Fruit fly (Drosophila melanogaster) whole organism, prepupa: ENCODE data around the gene CG6418.
A peak's percentile ranks its signal among the peaks of the same experiment; 100 is the strongest.

Source experiments
- CG11762 ChIP-seq: fragments of 200-800 bp; sonication (Bioruptor generic); optimal IDR thresholded peaks from 3 replicates; lab custom pipeline; 2016; ENCODE audit warnings: missing biosample characterization, missing genetic modification characterization; ENCODE audit not compliant: insufficient read depth
- CG11902 ChIP-seq: fragments of 200-800 bp; sonication (Bioruptor generic); optimal IDR thresholded peaks from 3 replicates; lab custom pipeline; 2016; ENCODE audit warnings: missing biosample characterization, missing genetic modification characterization
- CG6163 ChIP-seq: fragments of 200-800 bp; sonication (Bioruptor generic); IDR thresholded peaks from 3 replicates; pipeline ENCODE4 v1.3.6; 2022; ENCODE audit warnings: missing biosample characterization, missing genetic modification characterization
- CG6792 ChIP-seq: fragments of 200-800 bp; sonication (Bioruptor generic); optimal IDR thresholded peaks from 3 replicates; lab custom pipeline; 2016; ENCODE audit warnings: missing biosample characterization, missing genetic modification characterization
- CG8119 ChIP-seq: fragments of 200-800 bp; sonication (Bioruptor generic); IDR thresholded peaks from 3 replicates; pipeline ENCODE4 v1.3.6; 2022; ENCODE audit warnings: missing biosample characterization, missing genetic modification characterization
- CG8632 ChIP-seq: fragments of 200-800 bp; sonication (Bioruptor generic); optimal IDR thresholded peaks from 3 replicates; lab custom pipeline; 2016; ENCODE audit warnings: missing biosample characterization, missing genetic modification characterization
- Hr38 ChIP-seq: sonication (Bioruptor generic); optimal IDR thresholded peaks from 2 replicates; lab custom pipeline; 2016; ENCODE audit warnings: missing biosample characterization, missing genetic modification characterization
- Lpt ChIP-seq: fragments of 200-800 bp; sonication (Bioruptor generic); optimal IDR thresholded peaks from 3 replicates; lab custom pipeline; 2016; ENCODE audit warnings: missing biosample characterization, missing genetic modification characterization
- Sox15 ChIP-seq: fragments of 200-800 bp; sonication (Bioruptor generic); optimal IDR thresholded peaks from 3 replicates; lab custom pipeline; 2016; ENCODE audit warnings: missing biosample characterization, missing genetic modification characterization
- cyc ChIP-seq: fragments of 200-800 bp; sonication (Bioruptor generic); optimal IDR thresholded peaks from 3 replicates; lab custom pipeline; 2016; ENCODE audit warnings: missing biosample characterization, missing genetic modification characterization
- fd85E ChIP-seq: fragments of 200-800 bp; sonication (Bioruptor generic); optimal IDR thresholded peaks from 3 replicates; lab custom pipeline; 2016; ENCODE audit warnings: missing biosample characterization, missing genetic modification characterization
- ss ChIP-seq, 2 experiments: fragments of 200-800 bp; sonication (Bioruptor generic); optimal IDR thresholded peaks; 2 replicates in 1 of 2; 3 replicates in 1 of 2; lab custom pipeline; 2017 to 2018; ENCODE audit warnings: mild to moderate bottlenecking in 2 of 2, missing biosample characterization in 2 of 2, missing genetic modification characterization in 2 of 2, moderate library complexity in 1 of 2

DNA sequence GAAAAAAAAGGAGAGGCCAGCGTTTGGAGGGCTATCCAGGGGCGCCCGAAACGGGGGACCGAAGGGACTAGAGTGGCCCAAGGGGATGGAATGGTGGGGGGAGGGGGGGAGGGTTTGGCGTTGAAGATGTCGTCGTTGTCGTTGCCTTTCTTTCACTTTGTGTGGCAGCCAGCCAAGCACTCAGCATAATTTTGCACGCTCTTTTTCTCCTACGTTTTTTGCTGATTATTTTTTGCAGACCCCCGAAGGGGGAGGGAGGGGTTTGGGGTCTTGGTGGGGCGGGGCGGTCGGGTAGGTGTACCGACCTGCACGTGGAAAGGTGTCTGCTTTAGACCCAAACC is 25.7 kb downstream of the CG6418 start:
- no peak for TF ChIP-seq Sox15 (GFP tag; lab: Kevin White, UChicago)
- no peak for TF ChIP-seq fd85E
- peak; percentile 56 for TF ChIP-seq Lpt (GFP tag; lab: Kevin White, UChicago)
- TF ChIP-seq cyc (GFP tag; lab: Kevin White, UChicago): no peak
- no peak; the same call in 2 of the 3 replicates for TF ChIP-seq CG6163 (GFP tag; lab: Robert Waterston, UW)
- no peak for TF ChIP-seq CG11902 (GFP tag; lab: Kevin White, UChicago)
- no peak for TF ChIP-seq ss (GFP tag; optimal IDR thresholded peaks at IDR 0.05; lab: Kevin White, UChicago)
- no peak for TF ChIP-seq CG8119
- TF ChIP-seq CG11762: peak; percentile 32
- TF ChIP-seq CG6792 (GFP tag; lab: Kevin White, UChicago): no peak
- TF ChIP-seq CG8632 (GFP tag; lab: Kevin White, UChicago): no peak
- TF ChIP-seq Hr38 (GFP tag; lab: Kevin White, UChicago): no peak
